Fruit fly (Drosophila melanogaster) whole organism, embryonic: ENCODE data around the gene CG32985.

ENCODE experiments used
- B-H1 ChIP-seq: fragments of 200-800 bp; sonication (Bioruptor generic); IDR thresholded peaks from 3 replicates; pipeline ENCODE4 v1.3.6; 2022; ENCODE audit warnings: missing biosample characterization, missing genetic modification characterization
- Blimp-1 ChIP-seq: fragments of 200-800 bp; sonication (Bioruptor generic); optimal IDR thresholded peaks from 3 replicates; lab custom pipeline; 2018; ENCODE audit warnings: missing biosample characterization, missing genetic modification characterization, mild to moderate bottlenecking, moderate library complexity, missing genetic modification reagents
- Bteb2 ChIP-seq: fragments of 200-800 bp; sonication (Bioruptor generic); optimal IDR thresholded peaks from 2 replicates; lab custom pipeline; 2016; ENCODE audit warnings: missing biosample characterization, missing genetic modification characterization
- CG10366 ChIP-seq: fragments of 200-800 bp; sonication (Bioruptor generic); IDR thresholded peaks from 2 replicates; pipeline ENCODE4 v1.3.6; 2022; ENCODE audit warnings: missing biosample characterization, missing genetic modification characterization
- CG10654 ChIP-seq: fragments of 200-800 bp; sonication (Bioruptor generic); optimal IDR thresholded peaks from 2 replicates; lab custom pipeline; 2016; ENCODE audit warnings: missing biosample characterization, missing genetic modification characterization
- CG10979 ChIP-seq: fragments of 200-800 bp; sonication (Bioruptor generic); optimal IDR thresholded peaks from 2 replicates; lab custom pipeline; 2018; ENCODE audit warnings: missing biosample characterization, mild to moderate bottlenecking, missing genetic modification characterization, moderate library complexity
- CG11504 ChIP-seq: fragments of 200-800 bp; sonication (Bioruptor generic); optimal IDR thresholded peaks from 3 replicates; lab custom pipeline; 2019; ENCODE audit warnings: missing biosample characterization, mild to moderate bottlenecking, missing genetic modification characterization, moderate library complexity
- CG11695 ChIP-seq: fragments of 200-800 bp; sonication (Bioruptor generic); IDR thresholded peaks from 3 replicates; pipeline ENCODE4 v1.3.6; 2022; ENCODE audit warnings: missing biosample characterization, missing genetic modification characterization
- CG13296 ChIP-seq: fragments of 200-800 bp; sonication (Bioruptor generic); optimal IDR thresholded peaks from 3 replicates; lab custom pipeline; 2018; ENCODE audit warnings: missing biosample characterization, mild to moderate bottlenecking, missing genetic modification characterization
- CG14050 ChIP-seq: fragments of 200-800 bp; sonication (Bioruptor generic); IDR thresholded peaks from 3 replicates; pipeline ENCODE4 v1.3.6; 2022; ENCODE audit warnings: missing biosample characterization, missing genetic modification characterization
- CG14710 ChIP-seq: fragments of 200-800 bp; sonication (Bioruptor generic); optimal IDR thresholded peaks from 3 replicates; lab custom pipeline; 2019; ENCODE audit warnings: missing biosample characterization, mild to moderate bottlenecking, missing genetic modification characterization, moderate library complexity
- CG15011 ChIP-seq: fragments of 200-800 bp; sonication (Bioruptor generic); optimal IDR thresholded peaks from 3 replicates; lab custom pipeline; 2018; ENCODE audit warnings: missing biosample characterization, mild to moderate bottlenecking, missing genetic modification characterization
- CG15269 ChIP-seq: fragments of 200-800 bp; sonication (Bioruptor generic); optimal IDR thresholded peaks from 2 replicates; lab custom pipeline; 2018; ENCODE audit warnings: missing biosample characterization, mild to moderate bottlenecking, missing genetic modification characterization, moderate library complexity
- CG1529 ChIP-seq: fragments of 200-800 bp; sonication (Bioruptor generic); optimal IDR thresholded peaks from 3 replicates; lab custom pipeline; 2018; ENCODE audit warnings: missing biosample characterization, missing genetic modification characterization
- CG17361 ChIP-seq: fragments of 200-800 bp; sonication (Bioruptor generic); IDR thresholded peaks from 3 replicates; pipeline ENCODE4 v1.3.6; 2022; ENCODE audit warnings: missing biosample characterization, missing genetic modification characterization
- CG18262 ChIP-seq: fragments of 200-800 bp; optimal IDR thresholded peaks from 3 replicates; lab custom pipeline; 2019; ENCODE audit warnings: missing biosample characterization, mild to moderate bottlenecking, missing genetic modification characterization, moderate library complexity
- CG2875 ChIP-seq: fragments of 200-800 bp; sonication (Bioruptor generic); optimal IDR thresholded peaks from 2 replicates; lab custom pipeline; 2017; ENCODE audit warnings: missing biosample characterization, mild to moderate bottlenecking, missing genetic modification characterization, missing genetic modification reagents
- CG30403 ChIP-seq: fragments of 200-800 bp; sonication (Bioruptor generic); optimal IDR thresholded peaks from 3 replicates; lab custom pipeline; 2016; ENCODE audit warnings: missing biosample characterization, missing genetic modification characterization
- CG32767 ChIP-seq: fragments of 200-800 bp; sonication (Bioruptor generic); IDR thresholded peaks from 2 replicates; pipeline ENCODE4 v1.3.6; 2022; ENCODE audit warnings: missing biosample characterization, missing genetic modification characterization
- CG3407 ChIP-seq: fragments of 200-800 bp; sonication (Bioruptor generic); optimal IDR thresholded peaks from 2 replicates; lab custom pipeline; 2018; ENCODE audit warnings: missing biosample characterization, mild to moderate bottlenecking, missing genetic modification characterization
- CG3847 ChIP-seq: fragments of 200-800 bp; sonication (Bioruptor generic); IDR thresholded peaks from 2 replicates; pipeline ENCODE4 v1.3.6; 2022; ENCODE audit warnings: missing biosample characterization, missing genetic modification characterization
- CG4424 ChIP-seq: fragments of 200-800 bp; sonication (Bioruptor generic); optimal IDR thresholded peaks from 3 replicates; lab custom pipeline; 2016; ENCODE audit warnings: missing biosample characterization, missing genetic modification characterization
- CG5245 ChIP-seq: fragments of 200-800 bp; sonication (Bioruptor generic); optimal IDR thresholded peaks from 3 replicates; lab custom pipeline; 2016; ENCODE audit warnings: missing biosample characterization, missing genetic modification characterization
- CG6813 ChIP-seq: fragments of 200-800 bp; sonication (Bioruptor generic); optimal IDR thresholded peaks from 2 replicates; lab custom pipeline; 2017; ENCODE audit warnings: missing biosample characterization, missing genetic modification characterization, mild to moderate bottlenecking, moderate library complexity, missing genetic modification reagents
- CG7357 ChIP-seq: fragments of 200-800 bp; sonication (Bioruptor generic); IDR thresholded peaks from 3 replicates; pipeline ENCODE4 v1.3.6; 2022; ENCODE audit warnings: missing biosample characterization, missing genetic modification characterization
- CG8281 ChIP-seq: fragments of 200-800 bp; sonication (Bioruptor generic); optimal IDR thresholded peaks from 2 replicates; lab custom pipeline; 2018; ENCODE audit warnings: missing biosample characterization, mild to moderate bottlenecking, missing genetic modification characterization, moderate library complexity
- CG8388 ChIP-seq: fragments of 200-800 bp; sonication (Bioruptor generic); optimal IDR thresholded peaks from 2 replicates; lab custom pipeline; 2019; ENCODE audit warnings: missing biosample characterization, mild to moderate bottlenecking, missing genetic modification characterization, moderate library complexity
- Dad ChIP-seq: fragments of 200-800 bp; sonication (Bioruptor generic); optimal IDR thresholded peaks from 3 replicates; lab custom pipeline; 2016; ENCODE audit warnings: missing biosample characterization, missing genetic modification characterization
- Drgx ChIP-seq: fragments of 200-800 bp; sonication (Bioruptor generic); IDR thresholded peaks from 2 replicates; pipeline ENCODE4 v1.3.6; 2022; ENCODE audit warnings: missing biosample characterization, missing genetic modification characterization
- H2.0 ChIP-seq: fragments of 200-800 bp; sonication (Bioruptor generic); IDR thresholded peaks from 2 replicates; pipeline ENCODE4 v1.3.6; 2022; ENCODE audit warnings: missing biosample characterization, missing genetic modification characterization
- HHEX ChIP-seq: fragments of 200-800 bp; sonication (Bioruptor generic); optimal IDR thresholded peaks from 3 replicates; lab custom pipeline; 2017; ENCODE audit warnings: missing biosample characterization, mild to moderate bottlenecking, missing genetic modification characterization, missing genetic modification reagents
- HLH3B ChIP-seq: fragments of 200-800 bp; sonication (Bioruptor generic); IDR thresholded peaks from 2 replicates; pipeline ENCODE4 v1.3.6; 2022; ENCODE audit warnings: missing biosample characterization, missing genetic modification characterization
- Hey ChIP-seq: fragments of 200-800 bp; sonication (Bioruptor generic); optimal IDR thresholded peaks from 3 replicates; lab custom pipeline; 2018; ENCODE audit warnings: missing biosample characterization, mild to moderate bottlenecking, missing genetic modification characterization
- HmgZ ChIP-seq: fragments of 200-800 bp; sonication (Bioruptor generic); optimal IDR thresholded peaks from 2 replicates; lab custom pipeline; 2018; ENCODE audit warnings: missing biosample characterization, mild to moderate bottlenecking, missing genetic modification characterization
- MBD-R2 ChIP-seq: fragments of 200-800 bp; sonication (Bioruptor generic); IDR thresholded peaks from 2 replicates; pipeline ENCODE4 v1.3.6; 2022; ENCODE audit warnings: missing biosample characterization, missing genetic modification characterization
- Nf-YC ChIP-seq: fragments of 200-800 bp; optimal IDR thresholded peaks from 3 replicates; lab custom pipeline; 2019; ENCODE audit warnings: missing biosample characterization, mild to moderate bottlenecking, missing genetic modification characterization, moderate library complexity
- al ChIP-seq: fragments of 200-800 bp; sonication (Bioruptor generic); IDR thresholded peaks from 2 replicates; pipeline ENCODE4 v1.3.6; 2022; ENCODE audit warnings: missing biosample characterization, missing genetic modification characterization
- ash1 ChIP-seq: fragments of 200-800 bp; sonication (Bioruptor generic); optimal IDR thresholded peaks from 2 replicates; lab custom pipeline; 2018; ENCODE audit warnings: missing biosample characterization, mild to moderate bottlenecking, missing genetic modification characterization
- bab2 ChIP-seq: fragments of 200-800 bp; sonication (Bioruptor generic); optimal IDR thresholded peaks from 2 replicates; lab custom pipeline; 2016; ENCODE audit warnings: missing biosample characterization, missing genetic modification characterization
- gcm ChIP-seq: fragments of 200-800 bp; sonication (Bioruptor generic); optimal IDR thresholded peaks from 2 replicates; lab custom pipeline; 2019; ENCODE audit warnings: missing biosample characterization, mild to moderate bottlenecking, missing genetic modification characterization, moderate library complexity
- grau ChIP-seq: fragments of 200-800 bp; optimal IDR thresholded peaks from 3 replicates; lab custom pipeline; 2019; ENCODE audit warnings: missing biosample characterization, mild to moderate bottlenecking, missing genetic modification characterization, moderate library complexity
- gro ChIP-seq: fragments of 200-800 bp; sonication (Bioruptor generic); optimal IDR thresholded peaks from 2 replicates; lab custom pipeline; 2016; ENCODE audit warnings: missing biosample characterization, missing genetic modification characterization
- jumu ChIP-seq: fragments of 200-800 bp; sonication (Bioruptor generic); optimal IDR thresholded peaks from 3 replicates; lab custom pipeline; 2016; ENCODE audit warnings: missing biosample characterization, missing genetic modification characterization
- lmd ChIP-seq: fragments of 200-800 bp; sonication (Bioruptor generic); IDR thresholded peaks from 2 replicates; pipeline ENCODE4 v1.3.6; 2022; ENCODE audit warnings: missing biosample characterization, missing genetic modification characterization
- nerfin-1 ChIP-seq: fragments of 200-800 bp; sonication (Bioruptor generic); optimal IDR thresholded peaks from 3 replicates; lab custom pipeline; 2019; ENCODE audit warnings: missing biosample characterization, mild to moderate bottlenecking, missing genetic modification characterization, moderate library complexity
- pho ChIP-seq: fragments of 200-800 bp; sonication (Bioruptor generic); optimal IDR thresholded peaks from 2 replicates; lab custom pipeline; 2016; ENCODE audit warnings: missing biosample characterization, missing genetic modification characterization
- ranshi ChIP-seq: fragments of 200-800 bp; sonication (Bioruptor generic); IDR thresholded peaks from 2 replicates; pipeline ENCODE4 v1.3.6; 2022; ENCODE audit warnings: missing biosample characterization, missing genetic modification characterization
- scrt ChIP-seq: fragments of 200-800 bp; sonication (Bioruptor generic); optimal IDR thresholded peaks from 2 replicates; lab custom pipeline; 2018; ENCODE audit warnings: missing biosample characterization, mild to moderate bottlenecking, missing genetic modification characterization, moderate library complexity
- sens ChIP-seq: fragments of 200-800 bp; sonication (Bioruptor generic); peaks from one replicate; lab custom pipeline; 2016; ENCODE audit warnings: missing biosample characterization, missing genetic modification characterization

The CG32985 gene

DNA sequence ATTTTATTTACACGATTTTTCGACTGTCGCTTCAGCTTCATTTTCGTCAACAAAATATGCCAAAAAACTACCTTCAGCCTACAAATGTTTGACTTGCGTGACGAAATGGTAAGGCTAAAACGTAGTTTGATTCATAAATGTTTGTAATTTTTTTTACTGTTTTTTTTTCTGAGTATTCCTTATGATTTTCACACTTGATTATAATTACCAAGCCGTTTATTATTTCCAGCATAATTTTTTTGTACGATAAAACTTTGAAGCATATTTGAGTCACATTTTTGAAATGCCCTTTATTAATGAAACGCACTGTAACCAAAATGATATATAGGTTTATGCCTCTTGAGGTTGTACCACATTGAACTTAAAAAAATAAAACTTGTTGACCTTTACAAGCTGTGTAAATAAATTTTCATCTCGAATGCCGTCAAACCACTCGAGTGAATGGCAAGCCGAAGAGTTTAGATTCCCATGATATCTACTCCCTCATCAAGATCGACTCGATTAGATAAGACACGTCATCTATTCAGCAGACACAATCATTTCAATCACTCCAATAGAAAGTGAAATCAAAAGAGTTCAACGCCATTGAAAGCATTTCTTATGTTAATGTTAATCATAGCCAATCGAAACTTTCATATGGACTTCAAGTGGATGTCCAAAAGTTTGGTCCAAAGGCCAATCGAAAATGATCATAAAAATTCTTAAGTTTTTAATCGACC is 20.4 kb downstream of the CG32985 start (continued):
- TF ChIP-seq HHEX (peak; percentile 24), Nf-YC (tag; lab: Kevin White, UChicago) (peak; percentile 11), gro (peak; percentile 62), HLH3B (peak; percentile 54; the same call in 1 of the 2 replicates), CG15011 (GFP tag; lab: Kevin White, UChicago) (peak; percentile 17), Drgx (GFP tag; lab: Robert Waterston, UW) (no peak), Blimp-1 (GFP tag; lab: Kevin White, UChicago) (peak; percentile 90), Bteb2 (GFP tag; lab: Kevin White, UChicago) (peak; percentile 34), lmd (GFP tag; lab: Robert Waterston, UW) (peak; percentile 62; the same call in 1 of the 2 replicates), nerfin-1 (tag; lab: Kevin White, UChicago) (peak; percentile 24), CG6813 (GFP tag; lab: Kevin White, UChicago) (peak; percentile 38), CG1529 (GFP tag; lab: Kevin White, UChicago) (no peak), ranshi (0 out of 2 replicates have a peak, but pooled peaks have one; percentile 4), CG4424 (GFP tag; lab: Kevin White, UChicago) (peak; percentile 36), HmgZ (tag; lab: Kevin White, UChicago) (peak; percentile 8), H2.0 (GFP tag; lab: Robert Waterston, UW) (peak; percentile 15; the same call in 1 of the 2 replicates), CG2875 (no peak), Hey (no peak), CG3407 (GFP tag; lab: Kevin White, UChicago) (no peak), CG30403 (peak; percentile 61), gcm (peak; percentile 20), CG17361 (peak; percentile 63; the same call in 2 of the 3 replicates), al (GFP tag; lab: Robert Waterston, UW) (no peak), CG15269 (peak; percentile 85), CG5245 (GFP tag; lab: Kevin White, UChicago) (no peak), CG7357 (GFP tag; lab: Robert Waterston, UW) (peak; percentile 42; the same call in 1 of the 3 replicates), CG14050 (GFP tag; lab: Robert Waterston, UW) (peak; percentile 25; the same call in 1 of the 3 replicates), CG11504 (tag; lab: Kevin White, UChicago) (peak; percentile 78), CG11695 (peak; percentile 94), Dad (no peak), CG10366 (GFP tag; lab: Robert Waterston, UW) (peak; percentile 45; the same call in 1 of the 2 replicates), ash1 (GFP tag; lab: Kevin White, UChicago) (no peak), CG13296 (GFP tag; lab: Kevin White, UChicago) (peak; percentile 63), CG18262 (tag; lab: Kevin White, UChicago) (peak; percentile 2), grau (tag; lab: Kevin White, UChicago) (peak; percentile 48), CG14710 (tag; lab: Kevin White, UChicago) (peak; percentile 7), bab2 (GFP tag; lab: Kevin White, UChicago) (peak; percentile 53), CG32767 (GFP tag; lab: Robert Waterston, UW) (0 out of 2 replicates have a peak, but pooled peaks have one; percentile 27), CG3847 (GFP tag; lab: Robert Waterston, UW) (peak; percentile 51; the same call in 1 of the 2 replicates), pho (GFP tag; lab: Kevin White, UChicago) (peak; percentile 14), MBD-R2 (GFP tag; lab: Robert Waterston, UW) (no peak), CG8281 (peak; percentile 44), sens (GFP tag; lab: Kevin White, UChicago) (peak; percentile 92), CG10979 (tag; lab: Kevin White, UChicago) (peak; percentile 1), scrt (GFP tag; lab: Kevin White, UChicago) (peak; percentile 38), CG10654 (GFP tag; lab: Kevin White, UChicago) (peak; percentile 4), CG8388 (GFP tag; lab: Kevin White, UChicago) (peak; percentile 31), B-H1 (GFP tag; lab: Robert Waterston, UW) (0 out of 3 replicates have a peak, but pooled peaks have one; percentile 24), jumu (no peak)
